Worm (Caenorhabditis elegans) whole organism, early embryonic: ENCODE data around the gene D2023.4.

ENCODE experiments used
- B0310.2 ChIP-seq: sonication (generic microtip); optimal IDR thresholded peaks from 2 replicates; lab custom pipeline; 2016; ENCODE audit warnings: mild to moderate bottlenecking, missing genetic modification characterization, missing compliant biosample characterization
- F13C5.2 ChIP-seq: sonication (generic microtip); optimal IDR thresholded peaks from 2 replicates; lab custom pipeline; 2017; ENCODE audit warnings: mild to moderate bottlenecking, missing genetic modification characterization, inconsistent platforms, missing compliant biosample characterization
- aly-1 ChIP-seq: sonication (generic microtip); optimal IDR thresholded peaks from 2 replicates; lab custom pipeline; 2016; ENCODE audit warnings: missing genetic modification characterization, missing compliant biosample characterization
- ama-1 ChIP-seq: fragments of 150-350 bp; optimal IDR thresholded peaks from 2 replicates; lab custom pipeline; 2014
- ceh-13 ChIP-seq: fragments of 200-800 bp; sonication (Bioruptor generic); optimal IDR thresholded peaks from 2 replicates; lab custom pipeline; 2018; ENCODE audit warnings: mild to moderate bottlenecking, missing genetic modification characterization, missing compliant biosample characterization
- ceh-36 ChIP-seq: sonication (generic microtip); optimal IDR thresholded peaks from 2 replicates; lab custom pipeline; 2016; ENCODE audit warnings: missing genetic modification characterization, inconsistent platforms, missing compliant biosample characterization
- ets-7 ChIP-seq: sonication (generic microtip); optimal IDR thresholded peaks from 2 replicates; lab custom pipeline; 2016; ENCODE audit warnings: missing genotype, missing genetic modification characterization, missing compliant biosample characterization
- flt-1 ChIP-seq: fragments of 200-800 bp; sonication (Bioruptor generic); IDR thresholded peaks from 2 replicates; pipeline ENCODE4 v1.3.6; 2022; ENCODE audit warnings: missing genetic modification characterization, missing compliant biosample characterization
- hmbx-1 ChIP-seq: sonication (generic microtip); optimal IDR thresholded peaks from 2 replicates; lab custom pipeline; 2016; ENCODE audit warnings: mild to moderate bottlenecking, missing genetic modification characterization, missing compliant biosample characterization
- hmg-4 ChIP-seq: fragments of 200-800 bp; sonication (Bioruptor generic); optimal IDR thresholded peaks from 2 replicates; lab custom pipeline; 2018; ENCODE audit warnings: mild to moderate bottlenecking, missing genetic modification characterization, missing compliant biosample characterization
- hnd-1 ChIP-seq: sonication (generic microtip); optimal IDR thresholded peaks from 2 replicates; lab custom pipeline; 2016; ENCODE audit warnings: missing genetic modification characterization, missing compliant biosample characterization
- pes-1 ChIP-seq: fragments of 200-800 bp; sonication (Bioruptor generic); IDR thresholded peaks from 2 replicates; pipeline ENCODE4 v1.3.6; 2022; ENCODE audit warnings: missing genetic modification reagents, missing genetic modification characterization, missing compliant biosample characterization
- scrt-1 ChIP-seq: fragments of 200-800 bp; sonication (Bioruptor generic); IDR thresholded peaks from 2 replicates; pipeline ENCODE4 v1.3.6; 2022; ENCODE audit warnings: missing genetic modification characterization, missing compliant biosample characterization
- sea-1 ChIP-seq: fragments of 200-800 bp; sonication (Bioruptor generic); conservative IDR thresholded peaks from 2 replicates; pipeline ENCODE4 v1.3.6; 2022; ENCODE audit warnings: missing genetic modification characterization, missing compliant biosample characterization
- tbx-11 ChIP-seq: fragments of 200-800 bp; sonication (Bioruptor generic); IDR thresholded peaks from 2 replicates; pipeline ENCODE4 v1.3.6; 2022; ENCODE audit warnings: missing genetic modification characterization, missing compliant biosample characterization
- tbx-37 ChIP-seq: fragments of 200-800 bp; sonication (Bioruptor generic); conservative IDR thresholded peaks from 2 replicates; pipeline ENCODE4 v1.3.6; 2022; ENCODE audit warnings: missing genetic modification reagents, missing genetic modification characterization, missing compliant biosample characterization
- tra-4 ChIP-seq: sonication (generic microtip); optimal IDR thresholded peaks from 2 replicates; lab custom pipeline; 2017; ENCODE audit warnings: missing genetic modification characterization, missing compliant biosample characterization

Gene D2023.4

ce11 chrV:11787258-11787657 is 38.3 kb downstream of the D2023.4 start, which contains the start of gene F55A11.7:
Gene F55A11.7, minus strand, starts transcription at chrV:11787443.
- TF ChIP-seq ceh-13 (GFP tag; lab: Kevin White, UChicago) (no peak), aly-1 (tag; lab: Kevin White, UChicago) (no peak), tbx-37 (GFP tag; lab: Robert Waterston, UW) (no peak), flt-1 (GFP tag; lab: Robert Waterston, UW) (no peak), sea-1 (no peak), F13C5.2 (tag; lab: Kevin White, UChicago) (no peak)

ce11 chrV:11782809-11783440 is 42.6 kb downstream of the D2023.4 start, which contains the start of gene F55A11.11:
Gene F55A11.11, plus strand, starts transcription at chrV:11783149.
- TF ChIP-seq B0310.2 (tag; lab: Kevin White, UChicago) (peak; percentile 94), tra-4 (tag; lab: Kevin White, UChicago) (peak; percentile 91), scrt-1 (peak; percentile 97), flt-1 (GFP tag; lab: Robert Waterston, UW) (peak; percentile 95), hmbx-1 (peak; percentile 80), hmg-4 (peak; percentile 98), tbx-11 (GFP tag; lab: Robert Waterston, UW) (peak; percentile 99), aly-1 (tag; lab: Kevin White, UChicago) (peak; percentile 92), F13C5.2 (tag; lab: Kevin White, UChicago) (peak; percentile 97), hnd-1 (tag; lab: Kevin White, UChicago) (peak; percentile 89), ets-7 (tag; lab: Kevin White, UChicago) (peak; percentile 80), ama-1 (no peak), sea-1 (peak; percentile 99), ceh-13 (GFP tag; lab: Kevin White, UChicago) (peak; percentile 94), tbx-37 (GFP tag; lab: Robert Waterston, UW) (peak; percentile 97), ceh-36 (tag; lab: Kevin White, UChicago) (peak; percentile 95), pes-1 (peak; percentile 96)

- TF ChIP-seq pes-1 (no peak), flt-1 (GFP tag; lab: Robert Waterston, UW) (no peak), ceh-36 (tag; lab: Kevin White, UChicago) (no peak), sea-1 (no peak), hnd-1 (tag; lab: Kevin White, UChicago) (no peak), ets-7 (tag; lab: Kevin White, UChicago) (no peak), tbx-11 (GFP tag; lab: Robert Waterston, UW) (no peak), ceh-13 (GFP tag; lab: Kevin White, UChicago) (no peak), aly-1 (tag; lab: Kevin White, UChicago) (no peak), tbx-37 (GFP tag; lab: Robert Waterston, UW) (no peak)
Measured at ce11 chrV:11779810-11780209, 45.8 kb downstream of the D2023.4 start.

ce11 chrV:11779310-11779709 is 46.3 kb downstream of the D2023.4 start:
- TF ChIP-seq tra-4 (tag; lab: Kevin White, UChicago) (no peak), scrt-1 (no peak), ceh-13 (GFP tag; lab: Kevin White, UChicago) (no peak), hmg-4 (no peak), hnd-1 (tag; lab: Kevin White, UChicago) (no peak), pes-1 (no peak), ets-7 (tag; lab: Kevin White, UChicago) (no peak), sea-1 (no peak), ceh-36 (tag; lab: Kevin White, UChicago) (no peak), flt-1 (GFP tag; lab: Robert Waterston, UW) (no peak), tbx-37 (GFP tag; lab: Robert Waterston, UW) (no peak), aly-1 (tag; lab: Kevin White, UChicago) (no peak), ama-1 (no peak), tbx-11 (GFP tag; lab: Robert Waterston, UW) (no peak), B0310.2 (tag; lab: Kevin White, UChicago) (no peak), F13C5.2 (tag; lab: Kevin White, UChicago) (no peak)

- TF ChIP-seq hnd-1 (tag; lab: Kevin White, UChicago) (no peak), F13C5.2 (tag; lab: Kevin White, UChicago) (no peak), ama-1 (no peak), scrt-1 (no peak), hmbx-1 (no peak), ets-7 (tag; lab: Kevin White, UChicago) (no peak), tbx-37 (GFP tag; lab: Robert Waterston, UW) (no peak), pes-1 (no peak)
Measured at ce11 chrV:11777846-11778245, 47.7 kb downstream of the D2023.4 start.

- TF ChIP-seq hmg-4: no peak
- TF ChIP-seq F13C5.2 (tag; lab: Kevin White, UChicago): no peak
- TF ChIP-seq aly-1 (tag; lab: Kevin White, UChicago): no peak
- TF ChIP-seq pes-1: no peak
- no peak for TF ChIP-seq sea-1
- no peak for TF ChIP-seq ceh-36 (tag; lab: Kevin White, UChicago)
- no peak for TF ChIP-seq hmbx-1
- TF ChIP-seq B0310.2 (tag; lab: Kevin White, UChicago): no peak
- no peak for TF ChIP-seq ceh-13 (GFP tag; lab: Kevin White, UChicago)
- TF ChIP-seq ets-7 (tag; lab: Kevin White, UChicago): no peak
- TF ChIP-seq tbx-11 (GFP tag; lab: Robert Waterston, UW): no peak
- no peak for TF ChIP-seq ama-1
- no peak for TF ChIP-seq tra-4 (tag; lab: Kevin White, UChicago)
- TF ChIP-seq flt-1 (GFP tag; lab: Robert Waterston, UW): no peak
- no peak for TF ChIP-seq hnd-1 (tag; lab: Kevin White, UChicago)
- TF ChIP-seq scrt-1: no peak
- TF ChIP-seq tbx-37 (GFP tag; lab: Robert Waterston, UW): no peak
Measured at ce11 chrV:11776538-11776937, 49.0 kb downstream of the D2023.4 start, which contains the start of gene F55A11.6. Gene F55A11.6, plus strand, starts transcription at chrV:11776838.
